Fruit fly (Drosophila melanogaster) whole organism, embryonic: ENCODE data around the gene CG46244.

Experiments used
- Bgb ChIP-seq: fragments of 200-800 bp; sonication (Bioruptor generic); IDR thresholded peaks from 2 replicates; pipeline ENCODE4 v1.3.6; 2022; ENCODE audit warnings: missing biosample characterization, missing genetic modification characterization; ENCODE audit not compliant: partially characterized antibody
- CG10147 ChIP-seq: fragments of 200-800 bp; sonication (Bioruptor generic); optimal IDR thresholded peaks from 2 replicates; lab custom pipeline; 2019; ENCODE audit warnings: missing biosample characterization, mild to moderate bottlenecking, missing genetic modification characterization, moderate library complexity
- CG10321 ChIP-seq: fragments of 200-800 bp; sonication (Bioruptor generic); IDR thresholded peaks from 2 replicates; pipeline ENCODE4 v1.3.6; 2022; ENCODE audit warnings: missing biosample characterization, missing genetic modification characterization
- CG14441 ChIP-seq: fragments of 200-800 bp; sonication (Bioruptor generic); IDR thresholded peaks from 2 replicates; pipeline ENCODE4 v1.3.6; 2022; ENCODE audit warnings: missing biosample characterization, missing genetic modification characterization
- CG15514 ChIP-seq: fragments of 200-800 bp; sonication (Bioruptor generic); optimal IDR thresholded peaks from 3 replicates; lab custom pipeline; 2017; ENCODE audit warnings: missing biosample characterization, missing genetic modification characterization, mild to moderate bottlenecking, moderate library complexity, missing genetic modification reagents
- CG16863 ChIP-seq: fragments of 200-800 bp; sonication (Bioruptor generic); optimal IDR thresholded peaks from 3 replicates; lab custom pipeline; 2016; ENCODE audit warnings: missing biosample characterization, missing genetic modification characterization
- CG1792 ChIP-seq: fragments of 200-800 bp; sonication (Bioruptor generic); optimal IDR thresholded peaks from 2 replicates; lab custom pipeline; 2016; ENCODE audit warnings: missing biosample characterization, missing genetic modification characterization
- CG18764 ChIP-seq: fragments of 200-800 bp; sonication (Bioruptor generic); optimal IDR thresholded peaks from 3 replicates; lab custom pipeline; 2016; ENCODE audit warnings: missing biosample characterization, missing genetic modification characterization
- CG2116 ChIP-seq: fragments of 200-800 bp; sonication (Bioruptor generic); optimal IDR thresholded peaks from 3 replicates; lab custom pipeline; 2018; ENCODE audit warnings: missing biosample characterization, mild to moderate bottlenecking, missing genetic modification characterization
- CG2202 ChIP-seq: fragments of 200-800 bp; sonication (Bioruptor generic); optimal IDR thresholded peaks from 2 replicates; lab custom pipeline; 2018; ENCODE audit warnings: missing biosample characterization, mild to moderate bottlenecking, missing genetic modification characterization
- CG33213 ChIP-seq: fragments of 200-800 bp; sonication (Bioruptor generic); optimal IDR thresholded peaks from 3 replicates; lab custom pipeline; 2016; ENCODE audit warnings: missing biosample characterization, missing genetic modification characterization
- CG3847 ChIP-seq: fragments of 200-800 bp; sonication (Bioruptor generic); IDR thresholded peaks from 2 replicates; pipeline ENCODE4 v1.3.6; 2022; ENCODE audit warnings: missing biosample characterization, missing genetic modification characterization
- CG4424 ChIP-seq: fragments of 200-800 bp; sonication (Bioruptor generic); optimal IDR thresholded peaks from 3 replicates; lab custom pipeline; 2016; ENCODE audit warnings: missing biosample characterization, missing genetic modification characterization
- CG4730 ChIP-seq: fragments of 200-800 bp; sonication (Bioruptor generic); IDR thresholded peaks from 2 replicates; pipeline ENCODE4 v1.3.6; 2022; ENCODE audit warnings: missing biosample characterization, missing genetic modification characterization
- CG7372 ChIP-seq: fragments of 200-800 bp; sonication (Bioruptor generic); IDR thresholded peaks from 2 replicates; pipeline ENCODE4 v1.3.6; 2022; ENCODE audit warnings: missing biosample characterization, missing genetic modification characterization
- CG8290 ChIP-seq, 3 experiments: fragments of 200-800 bp; sonication (Bioruptor generic); optimal IDR thresholded peaks; 2 replicates each; lab custom pipeline; 2016 to 2019; ENCODE audit warnings: missing biosample characterization in 3 of 3, missing genetic modification characterization in 3 of 3, mild to moderate bottlenecking in 2 of 3, moderate library complexity in 1 of 3
- CG8944 ChIP-seq: fragments of 200-800 bp; sonication (Bioruptor generic); optimal IDR thresholded peaks from 3 replicates; lab custom pipeline; 2016; ENCODE audit warnings: missing biosample characterization, missing genetic modification characterization
- CG9215 ChIP-seq: fragments of 200-800 bp; sonication (Bioruptor generic); IDR thresholded peaks from 2 replicates; pipeline ENCODE4 v1.3.6; 2022; ENCODE audit warnings: missing biosample characterization, missing genetic modification characterization
- CG9437 ChIP-seq: fragments of 200-800 bp; sonication (Bioruptor generic); optimal IDR thresholded peaks from 2 replicates; lab custom pipeline; 2018; ENCODE audit warnings: missing biosample characterization, mild to moderate bottlenecking, missing genetic modification characterization
- CHES-1-like ChIP-seq: fragments of 200-800 bp; sonication (Bioruptor generic); optimal IDR thresholded peaks from 2 replicates; lab custom pipeline; 2016; ENCODE audit warnings: missing biosample characterization, missing genetic modification characterization
- CoRest ChIP-seq: fragments of 200-800 bp; sonication (Bioruptor generic); optimal IDR thresholded peaks from 3 replicates; lab custom pipeline; 2018; ENCODE audit warnings: missing biosample characterization, mild to moderate bottlenecking, missing genetic modification characterization, moderate library complexity
- Dbx ChIP-seq: fragments of 200-800 bp; sonication (Bioruptor generic); IDR thresholded peaks from 3 replicates; pipeline ENCODE4 v1.3.6; 2022; ENCODE audit warnings: missing biosample characterization, missing genetic modification characterization
- Deaf1 ChIP-seq: fragments of 200-800 bp; optimal IDR thresholded peaks from 3 replicates; lab custom pipeline; 2019; ENCODE audit warnings: missing biosample characterization, mild to moderate bottlenecking, missing genetic modification characterization, moderate library complexity
- Dp ChIP-seq: fragments of 200-800 bp; sonication (Bioruptor generic); optimal IDR thresholded peaks from 2 replicates; lab custom pipeline; 2018; ENCODE audit warnings: missing biosample characterization, mild to moderate bottlenecking, missing genetic modification characterization, moderate library complexity
- Ets97D ChIP-seq: fragments of 200-800 bp; sonication (Bioruptor generic); optimal IDR thresholded peaks from 3 replicates; lab custom pipeline; 2016; ENCODE audit warnings: missing biosample characterization, missing genetic modification characterization
- Fer2 ChIP-seq: fragments of 200-800 bp; sonication (Bioruptor generic); optimal IDR thresholded peaks from 2 replicates; lab custom pipeline; 2018; ENCODE audit warnings: missing biosample characterization, mild to moderate bottlenecking, missing genetic modification characterization, moderate library complexity
- GATAe ChIP-seq: fragments of 200-800 bp; sonication (Bioruptor generic); conservative IDR thresholded peaks from 2 replicates; pipeline ENCODE4 v1.3.6; 2022; ENCODE audit warnings: missing biosample characterization, missing genetic modification characterization
- Gsc ChIP-seq: fragments of 200-800 bp; sonication (Bioruptor generic); IDR thresholded peaks from 2 replicates; pipeline ENCODE4 v1.3.6; 2022; ENCODE audit warnings: missing biosample characterization, missing genetic modification characterization
- HmgD ChIP-seq: fragments of 200-800 bp; sonication (Bioruptor generic); optimal IDR thresholded peaks from 3 replicates; lab custom pipeline; 2016; ENCODE audit warnings: missing biosample characterization, missing genetic modification characterization
- Hmr ChIP-seq: fragments of 200-800 bp; sonication (Bioruptor generic); optimal IDR thresholded peaks from 3 replicates; lab custom pipeline; 2017; ENCODE audit warnings: mild to moderate bottlenecking, missing biosample characterization, missing genetic modification reagents, missing genetic modification characterization
- Kr ChIP-seq: fragments of 200-800 bp; sonication (Bioruptor generic); optimal IDR thresholded peaks from 2 replicates; lab custom pipeline; 2017; ENCODE audit warnings: missing biosample characterization, mild to moderate bottlenecking, missing genetic modification characterization
- Lpt ChIP-seq: fragments of >200 bp; optimal IDR thresholded peaks from 2 replicates; lab custom pipeline; 2018; ENCODE audit warnings: missing biosample characterization, missing genetic modification characterization
- Med ChIP-seq: fragments of 200-800 bp; sonication (Bioruptor generic); peaks from one replicate; lab custom pipeline; 2016; ENCODE audit warnings: missing biosample characterization, missing genetic modification characterization, mild to moderate bottlenecking, inconsistent platforms, moderate library complexity
- PHDP ChIP-seq: fragments of 200-800 bp; sonication (Bioruptor generic); optimal IDR thresholded peaks from 3 replicates; lab custom pipeline; 2018; ENCODE audit warnings: missing biosample characterization, mild to moderate bottlenecking, missing genetic modification characterization, moderate library complexity
- Ravus ChIP-seq: fragments of 200-800 bp; sonication (Bioruptor generic); IDR thresholded peaks from 2 replicates; pipeline ENCODE4 v1.3.6; 2022; ENCODE audit warnings: missing biosample characterization, missing genetic modification characterization
- Rfx ChIP-seq: fragments of 200-800 bp; sonication (Bioruptor generic); IDR thresholded peaks from 2 replicates; pipeline ENCODE4 v1.3.6; 2022; ENCODE audit warnings: missing biosample characterization, missing genetic modification characterization
- Scr ChIP-seq: fragments of 200-800 bp; sonication (Bioruptor generic); IDR thresholded peaks from 2 replicates; pipeline ENCODE4 v1.3.6; 2022; ENCODE audit warnings: missing biosample characterization, missing genetic modification characterization; ENCODE audit not compliant: partially characterized antibody
- abd-A ChIP-seq: fragments of 200-800 bp; sonication (Bioruptor generic); optimal IDR thresholded peaks from 3 replicates; lab custom pipeline; 2019; ENCODE audit warnings: missing biosample characterization, mild to moderate bottlenecking, missing genetic modification characterization, moderate library complexity
- ato ChIP-seq: fragments of 200-800 bp; sonication (Bioruptor generic); IDR thresholded peaks from 2 replicates; pipeline ENCODE4 v1.3.6; 2022; ENCODE audit warnings: missing biosample characterization, missing genetic modification characterization; ENCODE audit not compliant: partially characterized antibody
- crc ChIP-seq: fragments of 200-800 bp; sonication (Bioruptor generic); optimal IDR thresholded peaks from 2 replicates; lab custom pipeline; 2016; ENCODE audit warnings: missing biosample characterization, missing genetic modification characterization
- ftz-f1 ChIP-seq: fragments of 200-800 bp; sonication (Bioruptor generic); optimal IDR thresholded peaks from 2 replicates; lab custom pipeline; 2016; ENCODE audit warnings: missing biosample characterization, missing genetic modification characterization
- her ChIP-seq: fragments of 200-800 bp; sonication (Bioruptor generic); optimal IDR thresholded peaks from 2 replicates; lab custom pipeline; 2016; ENCODE audit warnings: missing biosample characterization, missing genetic modification characterization
- inv ChIP-seq: fragments of 200-800 bp; sonication (Bioruptor generic); IDR thresholded peaks from 2 replicates; pipeline ENCODE4 v1.3.6; 2022; ENCODE audit warnings: missing biosample characterization, missing genetic modification characterization; ENCODE audit not compliant: partially characterized antibody
- kay ChIP-seq: fragments of 200-800 bp; sonication (Bioruptor generic); optimal IDR thresholded peaks from 2 replicates; lab custom pipeline; 2016; ENCODE audit warnings: missing biosample characterization, missing genetic modification characterization
- pan ChIP-seq, 4 experiments: fragments of >200 bp in 3 of 4; fragments of 200-800 bp in 1 of 4; sonication (Bioruptor generic) in 1 of 4; optimal IDR thresholded peaks in 3 of 4; IDR thresholded peaks in 1 of 4; 2 replicates each; pipeline versions ENCODE4 v1.3.6 to Lab custom; 2017 to 2022; ENCODE audit warnings: missing biosample characterization in 2 of 4, missing genetic modification characterization in 2 of 4, mixed read lengths in 1 of 4
- stc ChIP-seq: fragments of 200-800 bp; sonication (Bioruptor generic); IDR thresholded peaks from 2 replicates; pipeline ENCODE4 v1.3.6; 2022; ENCODE audit warnings: missing biosample characterization, missing genetic modification characterization
- sug ChIP-seq: fragments of 200-800 bp; optimal IDR thresholded peaks from 2 replicates; lab custom pipeline; 2019; ENCODE audit warnings: missing biosample characterization, mild to moderate bottlenecking, missing genetic modification characterization, moderate library complexity
- tll ChIP-seq, 2 experiments: fragments of 200-800 bp in 1 of 2; fragments of >200 bp in 1 of 2; sonication (Bioruptor generic) in 1 of 2; optimal IDR thresholded peaks; 2 replicates each; lab custom pipeline; 2017 to 2019; ENCODE audit warnings: missing biosample characterization in 2 of 2, missing genetic modification characterization in 2 of 2, mild to moderate bottlenecking in 1 of 2, moderate library complexity in 1 of 2

CG46244 gene

dm6 chr2L:19756716-19757115, 150.3 kb downstream of the CG46244 start, which contains the start of gene CG10631 (continued):
- peak; percentile 3 for TF ChIP-seq CG2116
- TF ChIP-seq CG15514 (GFP tag; lab: Kevin White, UChicago) = peak; percentile 56
- TF ChIP-seq Rfx (GFP tag; lab: Robert Waterston, UW) = peak; percentile 32; the same call in 1 of the 2 replicates
- TF ChIP-seq CHES-1-like (GFP tag; lab: Kevin White, UChicago) = no peak
- TF ChIP-seq CG33213 = no peak
- TF ChIP-seq Dp (GFP tag; lab: Kevin White, UChicago) = peak; percentile 53
- peak; percentile 93 for TF ChIP-seq Bgb (GFP tag; lab: Robert Waterston, UW)
- TF ChIP-seq CG3847 (GFP tag; lab: Robert Waterston, UW) = 0 out of 2 replicates have a peak, but pooled peaks have one; percentile 11
- TF ChIP-seq sug (tag; lab: Kevin White, UChicago) = peak; percentile 1
- TF ChIP-seq inv (GFP tag; lab: Robert Waterston, UW) = peak; percentile 67
- TF ChIP-seq Ets97D = peak; percentile 7
- TF ChIP-seq crc (GFP tag; lab: Kevin White, UChicago) = no peak
- TF ChIP-seq ato = peak; percentile 78
- TF ChIP-seq CoRest (tag; lab: Kevin White, UChicago) = no peak

dm6 chr2L:19758511-19759128, 152.3 kb downstream of the CG46244 start, which contains the start of the genes CG10628 and Dus3:
TSS of gene CG10628 (minus strand) at chr2L:19758615.
TSS of gene Dus3 (plus strand) at chr2L:19758879.
- peak; percentile 75 for TF ChIP-seq CG9437 (GFP tag; lab: Kevin White, UChicago)
- TF ChIP-seq CG4730 = peak; percentile 74
- TF ChIP-seq her (GFP tag; lab: Kevin White, UChicago) = peak; percentile 86
- peak; percentile 95 for TF ChIP-seq Dbx (GFP tag; lab: Robert Waterston, UW)
- TF ChIP-seq Kr (GFP tag; lab: Kevin White, UChicago) = no peak
- peak; percentile 90 for TF ChIP-seq CG7372 (GFP tag; lab: Robert Waterston, UW)
- TF ChIP-seq CG9215 (GFP tag; lab: Robert Waterston, UW) = peak; percentile 91
- TF ChIP-seq tll (GFP tag; optimal IDR thresholded peaks at IDR 0.05; lab: Kevin White, UChicago) = peak in 1 of 2 experiments; percentile 22
- TF ChIP-seq Hmr = peak; percentile 91
- TF ChIP-seq Ravus (GFP tag; lab: Robert Waterston, UW) = peak; percentile 59
- TF ChIP-seq CG8290 (GFP tag; optimal IDR thresholded peaks at IDR 0.05; lab: Kevin White, UChicago) = peak; percentile 77
- TF ChIP-seq CG8290 (tag; optimal IDR thresholded peaks at IDR 0.05; lab: Kevin White, UChicago) = peak in 1 of 2 experiments; percentile 96
- TF ChIP-seq stc (GFP tag; lab: Robert Waterston, UW) = peak; percentile 91
- TF ChIP-seq PHDP = peak; percentile 90
- no peak; the same call in 1 of the 2 replicates for TF ChIP-seq GATAe (GFP tag; lab: Robert Waterston, UW)
- peak; percentile 82 for TF ChIP-seq CG8944 (GFP tag; lab: Kevin White, UChicago)
- TF ChIP-seq Lpt (GFP tag; lab: Kevin White, UChicago) = no peak
- TF ChIP-seq Med (GFP tag; lab: Kevin White, UChicago) = peak; percentile 99
- peak; percentile 67 for TF ChIP-seq Deaf1
- peak; percentile 86 for TF ChIP-seq kay (GFP tag; lab: Kevin White, UChicago)
- peak; percentile 76 for TF ChIP-seq Fer2
- no peak for TF ChIP-seq pan (optimal IDR thresholded peaks at IDR 0.05; lab: Kevin White, UChicago)
- TF ChIP-seq pan (GFP tag; optimal IDR thresholded peaks at IDR 0.05 in 1 of 2, IDR thresholded peaks at IDR 0.05 in 1 of 2) = peak in 1 of 2 experiments; percentile 95
- peak; percentile 89 for TF ChIP-seq CG1792
- TF ChIP-seq CG18764 = peak; percentile 88
- peak; percentile 89 for TF ChIP-seq CG16863
- peak; percentile 86 for TF ChIP-seq HmgD (GFP tag; lab: Kevin White, UChicago)
- peak; percentile 78 for TF ChIP-seq Gsc
- peak; percentile 88 for TF ChIP-seq CG10147 (GFP tag; lab: Kevin White, UChicago)
- TF ChIP-seq CG2202 = peak; percentile 67
- TF ChIP-seq CG4424 = peak; percentile 88
- peak; percentile 67; the same call in 1 of the 2 replicates for TF ChIP-seq CG10321 (GFP tag; lab: Robert Waterston, UW)
- peak; percentile 93 for TF ChIP-seq CG14441
- TF ChIP-seq Scr = peak; percentile 68
- TF ChIP-seq abd-A (tag; lab: Kevin White, UChicago) = peak; percentile 93
- TF ChIP-seq ftz-f1 = peak; percentile 37
